Fruit fly (Drosophila melanogaster) whole organism: ENCODE data around the gene Acp65Aa.

Experiments used
- CG8478 ChIP-seq: fragments of >200 bp; optimal IDR thresholded peaks from 2 replicates; lab custom pipeline; 2018; ENCODE audit warnings: inconsistent platforms
- Dll ChIP-seq: fragments of >200 bp; optimal IDR thresholded peaks from 2 replicates; lab custom pipeline; 2017
- EcR ChIP-seq, 2 experiments: fragments of >200 bp; optimal IDR thresholded peaks; 2 replicates each; lab custom pipeline; 2017; ENCODE audit warnings: missing biosample characterization in 2 of 2, missing genetic modification characterization in 2 of 2, missing genetic modification reagents in 2 of 2
- pan ChIP-seq: fragments of >200 bp; optimal IDR thresholded peaks from 2 replicates; lab custom pipeline; 2017
- psq ChIP-seq: fragments of >200 bp; optimal IDR thresholded peaks from 2 replicates; lab custom pipeline; 2017
- usp ChIP-seq: fragments of >200 bp; optimal IDR thresholded peaks from 2 replicates; lab custom pipeline; 2017; ENCODE audit warnings: missing biosample characterization, missing genetic modification characterization, mixed read lengths

DNA sequence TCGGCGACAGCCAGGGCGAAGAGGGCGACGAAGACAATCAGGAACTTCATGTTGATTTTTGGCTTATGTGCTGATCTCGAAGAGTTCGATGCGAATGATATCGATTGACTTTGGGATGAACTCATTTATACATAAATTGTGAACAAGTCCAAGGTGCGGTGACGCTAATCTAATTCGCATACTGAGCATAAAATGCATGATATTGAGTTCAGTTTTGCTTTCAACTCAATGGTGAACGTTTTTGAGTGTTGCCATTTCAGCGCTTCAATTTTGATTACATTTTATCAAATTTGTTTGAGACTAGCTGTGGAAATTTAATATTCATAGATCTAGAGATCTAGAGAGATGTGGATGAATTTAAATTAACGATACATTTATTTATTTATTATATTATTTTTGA lies 15.9 kb downstream of the Acp65Aa start, which contains the start of gene Lcp65Af:
- TF ChIP-seq Dll (lab: Kevin White, UChicago) = no peak
- no peak for TF ChIP-seq EcR (GFP tag; optimal IDR thresholded peaks at IDR 0.05; lab: Kevin White, UChicago)
- TF ChIP-seq usp (GFP tag; lab: Kevin White, UChicago) = no peak
- TF ChIP-seq CG8478 (lab: Kevin White, UChicago) = no peak
- no peak for TF ChIP-seq psq (lab: Kevin White, UChicago)
- TF ChIP-seq pan (lab: Kevin White, UChicago) = no peak
